Fruit fly (Drosophila melanogaster) whole organism, embryonic: Measurements from ENCODE around the gene Rtca.

ENCODE experiments used
- Bdp1 ChIP-seq: fragments of 200-800 bp; sonication (Bioruptor generic); optimal IDR thresholded peaks from 3 replicates; lab custom pipeline; 2016; ENCODE audit warnings: missing biosample characterization, missing genetic modification characterization
- BtbVII ChIP-seq: fragments of 200-800 bp; sonication (Bioruptor generic); optimal IDR thresholded peaks from 3 replicates; lab custom pipeline; 2017; ENCODE audit warnings: missing biosample characterization, mild to moderate bottlenecking, missing genetic modification characterization
- CG11093 ChIP-seq: fragments of 200-800 bp; sonication (Bioruptor generic); IDR thresholded peaks from 3 replicates; pipeline ENCODE4 v1.3.6; 2022; ENCODE audit warnings: missing biosample characterization, missing genetic modification characterization
- CG12744 ChIP-seq: fragments of 200-800 bp; sonication (Bioruptor generic); optimal IDR thresholded peaks from 2 replicates; lab custom pipeline; 2016; ENCODE audit warnings: missing biosample characterization, missing genetic modification characterization
- CG12769 ChIP-seq: fragments of 200-800 bp; sonication (Bioruptor generic); optimal IDR thresholded peaks from 2 replicates; lab custom pipeline; 2019; ENCODE audit warnings: missing biosample characterization, mild to moderate bottlenecking, missing genetic modification characterization, moderate library complexity
- CG17359 ChIP-seq: fragments of 200-800 bp; sonication (Bioruptor generic); optimal IDR thresholded peaks from 3 replicates; lab custom pipeline; 2018; ENCODE audit warnings: missing biosample characterization, mild to moderate bottlenecking, missing genetic modification characterization, moderate library complexity
- CG1832 ChIP-seq: fragments of 200-800 bp; sonication (Bioruptor generic); optimal IDR thresholded peaks from 2 replicates; lab custom pipeline; 2017; ENCODE audit warnings: missing biosample characterization, mild to moderate bottlenecking, missing genetic modification characterization, inconsistent platforms
- CG18619 ChIP-seq: fragments of 200-800 bp; sonication (Bioruptor generic); optimal IDR thresholded peaks from 3 replicates; lab custom pipeline; 2017; ENCODE audit warnings: missing biosample characterization, mild to moderate bottlenecking, missing genetic modification characterization
- CG2202 ChIP-seq: fragments of 200-800 bp; sonication (Bioruptor generic); optimal IDR thresholded peaks from 2 replicates; lab custom pipeline; 2018; ENCODE audit warnings: missing biosample characterization, mild to moderate bottlenecking, missing genetic modification characterization
- CG30431 ChIP-seq: fragments of 200-800 bp; sonication (Bioruptor generic); optimal IDR thresholded peaks from 2 replicates; lab custom pipeline; 2017; ENCODE audit warnings: missing biosample characterization, missing genetic modification characterization
- CG3065 ChIP-seq: fragments of 200-800 bp; sonication (Bioruptor generic); optimal IDR thresholded peaks from 2 replicates; lab custom pipeline; 2016; ENCODE audit warnings: missing biosample characterization, missing genetic modification characterization
- CG31441 ChIP-seq: fragments of 200-800 bp; sonication (Bioruptor generic); IDR thresholded peaks from 2 replicates; pipeline ENCODE4 v1.3.6; 2022; ENCODE audit warnings: missing biosample characterization, missing genetic modification characterization
- CG3995 ChIP-seq: fragments of 200-800 bp; sonication (Bioruptor generic); optimal IDR thresholded peaks from 3 replicates; lab custom pipeline; 2016; ENCODE audit warnings: missing biosample characterization, missing genetic modification characterization
- CG42726 ChIP-seq: fragments of 200-800 bp; sonication (Bioruptor generic); IDR thresholded peaks from 2 replicates; pipeline ENCODE4 v1.3.6; 2022; ENCODE audit warnings: missing biosample characterization, missing genetic modification characterization; ENCODE audit not compliant: partially characterized antibody
- CG5180 ChIP-seq: fragments of 200-800 bp; sonication (Bioruptor generic); optimal IDR thresholded peaks from 3 replicates; lab custom pipeline; 2017; ENCODE audit warnings: missing biosample characterization, missing genetic modification characterization, mild to moderate bottlenecking, moderate library complexity, missing genetic modification reagents
- CG7372 ChIP-seq: fragments of 200-800 bp; sonication (Bioruptor generic); IDR thresholded peaks from 2 replicates; pipeline ENCODE4 v1.3.6; 2022; ENCODE audit warnings: missing biosample characterization, missing genetic modification characterization
- CG7786 ChIP-seq: fragments of 200-800 bp; sonication (Bioruptor generic); optimal IDR thresholded peaks from 2 replicates; lab custom pipeline; 2016; ENCODE audit warnings: missing biosample characterization, missing genetic modification characterization
- CG8765 ChIP-seq: fragments of 200-800 bp; sonication (Bioruptor generic); IDR thresholded peaks from 2 replicates; pipeline ENCODE4 v1.3.6; 2022; ENCODE audit warnings: missing biosample characterization, missing genetic modification characterization
- CG9727 ChIP-seq: fragments of 200-800 bp; sonication (Bioruptor generic); optimal IDR thresholded peaks from 3 replicates; lab custom pipeline; 2017; ENCODE audit warnings: missing biosample characterization, mild to moderate bottlenecking, missing genetic modification characterization
- D ChIP-seq, 2 experiments: fragments of 200-800 bp in 1 of 2; fragments of >200 bp in 1 of 2; sonication (Bioruptor generic) in 1 of 2; optimal IDR thresholded peaks; 2 replicates in 1 of 2; 3 replicates in 1 of 2; lab custom pipeline; 2017; ENCODE audit warnings: mild to moderate bottlenecking in 1 of 2, missing biosample characterization in 1 of 2, missing genetic modification characterization in 1 of 2, missing genetic modification reagents in 1 of 2
- Drgx ChIP-seq: fragments of 200-800 bp; sonication (Bioruptor generic); IDR thresholded peaks from 2 replicates; pipeline ENCODE4 v1.3.6; 2022; ENCODE audit warnings: missing biosample characterization, missing genetic modification characterization
- Elba2 ChIP-seq: fragments of 200-800 bp; sonication (Bioruptor generic); optimal IDR thresholded peaks from 3 replicates; lab custom pipeline; 2016; ENCODE audit warnings: missing biosample characterization, missing genetic modification characterization
- Hey ChIP-seq: fragments of 200-800 bp; sonication (Bioruptor generic); optimal IDR thresholded peaks from 3 replicates; lab custom pipeline; 2018; ENCODE audit warnings: missing biosample characterization, mild to moderate bottlenecking, missing genetic modification characterization
- Hr51 ChIP-seq, 2 experiments: fragments of 200-800 bp; sonication (Bioruptor generic); optimal IDR thresholded peaks; 2 replicates in 1 of 2; 3 replicates in 1 of 2; lab custom pipeline; 2016 to 2018; ENCODE audit warnings: missing biosample characterization in 2 of 2, missing genetic modification characterization in 2 of 2, mild to moderate bottlenecking in 1 of 2, moderate library complexity in 1 of 2
- Lhr ChIP-seq: fragments of 200-800 bp; sonication (Bioruptor generic); optimal IDR thresholded peaks from 3 replicates; lab custom pipeline; 2017; ENCODE audit warnings: mild to moderate bottlenecking, missing biosample characterization, missing genetic modification reagents, missing genetic modification characterization
- Lpt ChIP-seq: fragments of >200 bp; optimal IDR thresholded peaks from 2 replicates; lab custom pipeline; 2018; ENCODE audit warnings: missing biosample characterization, missing genetic modification characterization
- Mrtf ChIP-seq: fragments of 200-800 bp; sonication (Bioruptor generic); IDR thresholded peaks from 3 replicates; pipeline ENCODE4 v1.3.6; 2022; ENCODE audit warnings: missing biosample characterization, missing genetic modification characterization
- NfI ChIP-seq: fragments of 200-800 bp; sonication (Bioruptor generic); optimal IDR thresholded peaks from 3 replicates; lab custom pipeline; 2018; ENCODE audit warnings: missing biosample characterization, mild to moderate bottlenecking, missing genetic modification characterization, moderate library complexity
- Ptx1 ChIP-seq: fragments of 200-800 bp; sonication (Bioruptor generic); IDR thresholded peaks from 2 replicates; pipeline ENCODE4 v1.3.6; 2022; ENCODE audit warnings: missing biosample characterization, missing genetic modification characterization
- Side ChIP-seq: fragments of 200-800 bp; sonication (Bioruptor generic); optimal IDR thresholded peaks from 2 replicates; lab custom pipeline; 2016; ENCODE audit warnings: missing biosample characterization, missing genetic modification characterization
- YL-1 ChIP-seq: fragments of 200-800 bp; sonication (Bioruptor generic); optimal IDR thresholded peaks from 3 replicates; lab custom pipeline; 2017; ENCODE audit warnings: missing biosample characterization, mild to moderate bottlenecking, missing genetic modification characterization
- ase ChIP-seq: fragments of 200-800 bp; sonication (Bioruptor generic); IDR thresholded peaks from 3 replicates; pipeline ENCODE4 v1.3.6; 2022; ENCODE audit warnings: missing biosample characterization, missing genetic modification characterization
- cas ChIP-seq: fragments of 200-800 bp; sonication (Bioruptor generic); IDR thresholded peaks from 2 replicates; pipeline ENCODE4 v1.3.6; 2022; ENCODE audit warnings: missing biosample characterization, missing genetic modification characterization
- dysf ChIP-seq: fragments of 200-800 bp; sonication (Bioruptor generic); IDR thresholded peaks from 3 replicates; pipeline ENCODE4 v1.3.6; 2022; ENCODE audit warnings: missing biosample characterization, missing genetic modification characterization
- ewg ChIP-seq: fragments of 200-800 bp; sonication (Bioruptor generic); optimal IDR thresholded peaks from 3 replicates; lab custom pipeline; 2017; ENCODE audit warnings: mild to moderate bottlenecking, missing biosample characterization, missing genetic modification reagents, missing genetic modification characterization
- gce ChIP-seq: fragments of 200-800 bp; sonication (Bioruptor generic); IDR thresholded peaks from 3 replicates; pipeline ENCODE4 v1.3.6; 2022; ENCODE audit warnings: missing biosample characterization, missing genetic modification characterization
- gcm ChIP-seq: fragments of 200-800 bp; sonication (Bioruptor generic); optimal IDR thresholded peaks from 2 replicates; lab custom pipeline; 2019; ENCODE audit warnings: missing biosample characterization, mild to moderate bottlenecking, missing genetic modification characterization, moderate library complexity
- inv ChIP-seq: fragments of 200-800 bp; sonication (Bioruptor generic); IDR thresholded peaks from 2 replicates; pipeline ENCODE4 v1.3.6; 2022; ENCODE audit warnings: missing biosample characterization, missing genetic modification characterization; ENCODE audit not compliant: partially characterized antibody
- maf-S ChIP-seq: fragments of 200-800 bp; sonication (Bioruptor generic); optimal IDR thresholded peaks from 2 replicates; lab custom pipeline; 2016; ENCODE audit warnings: missing biosample characterization, missing genetic modification characterization
- org-1 ChIP-seq: fragments of 200-800 bp; sonication (Bioruptor generic); optimal IDR thresholded peaks from 2 replicates; lab custom pipeline; 2017; ENCODE audit warnings: missing biosample characterization, missing genetic modification characterization
- p53 ChIP-seq: fragments of 200-800 bp; sonication (Bioruptor generic); optimal IDR thresholded peaks from 2 replicates; lab custom pipeline; 2016; ENCODE audit warnings: missing biosample characterization, missing genetic modification characterization
- pzg ChIP-seq: fragments of 200-800 bp; sonication (Bioruptor generic); optimal IDR thresholded peaks from 3 replicates; lab custom pipeline; 2018; ENCODE audit warnings: missing biosample characterization, mild to moderate bottlenecking, missing genetic modification characterization, moderate library complexity
- salm ChIP-seq: fragments of 200-800 bp; sonication (Bioruptor generic); optimal IDR thresholded peaks from 2 replicates; lab custom pipeline; 2018; ENCODE audit warnings: missing biosample characterization, mild to moderate bottlenecking, missing genetic modification characterization
- seq ChIP-seq: fragments of 200-800 bp; sonication (Bioruptor generic); IDR thresholded peaks from 2 replicates; pipeline ENCODE4 v1.3.6; 2022; ENCODE audit warnings: missing biosample characterization, missing genetic modification characterization
- ssp ChIP-seq: fragments of 200-800 bp; sonication (Bioruptor generic); IDR thresholded peaks from 2 replicates; pipeline ENCODE4 v1.3.6; 2022; ENCODE audit warnings: missing biosample characterization, missing genetic modification characterization
- tll ChIP-seq, 2 experiments: fragments of 200-800 bp in 1 of 2; fragments of >200 bp in 1 of 2; sonication (Bioruptor generic) in 1 of 2; optimal IDR thresholded peaks; 2 replicates each; lab custom pipeline; 2017 to 2019; ENCODE audit warnings: missing biosample characterization in 2 of 2, missing genetic modification characterization in 2 of 2, mild to moderate bottlenecking in 1 of 2, moderate library complexity in 1 of 2
- ttk ChIP-seq: fragments of 200-800 bp; sonication (Bioruptor generic); IDR thresholded peaks from 2 replicates; pipeline ENCODE4 v2.1.2; 2022; ENCODE audit warnings: missing biosample characterization, missing genetic modification characterization
- twi ChIP-seq: fragments of 200-800 bp; optimal IDR thresholded peaks from 2 replicates; lab custom pipeline; 2019; ENCODE audit warnings: missing biosample characterization, mild to moderate bottlenecking, missing genetic modification characterization, moderate library complexity
- unpg ChIP-seq: fragments of 200-800 bp; sonication (Bioruptor generic); optimal IDR thresholded peaks from 3 replicates; lab custom pipeline; 2018; ENCODE audit warnings: missing biosample characterization, mild to moderate bottlenecking, missing genetic modification characterization, moderate library complexity
- zen ChIP-seq: fragments of 200-800 bp; sonication (Bioruptor generic); optimal IDR thresholded peaks from 3 replicates; lab custom pipeline; 2018; ENCODE audit warnings: missing biosample characterization, mild to moderate bottlenecking, missing genetic modification characterization, moderate library complexity

The Rtca gene

DNA sequence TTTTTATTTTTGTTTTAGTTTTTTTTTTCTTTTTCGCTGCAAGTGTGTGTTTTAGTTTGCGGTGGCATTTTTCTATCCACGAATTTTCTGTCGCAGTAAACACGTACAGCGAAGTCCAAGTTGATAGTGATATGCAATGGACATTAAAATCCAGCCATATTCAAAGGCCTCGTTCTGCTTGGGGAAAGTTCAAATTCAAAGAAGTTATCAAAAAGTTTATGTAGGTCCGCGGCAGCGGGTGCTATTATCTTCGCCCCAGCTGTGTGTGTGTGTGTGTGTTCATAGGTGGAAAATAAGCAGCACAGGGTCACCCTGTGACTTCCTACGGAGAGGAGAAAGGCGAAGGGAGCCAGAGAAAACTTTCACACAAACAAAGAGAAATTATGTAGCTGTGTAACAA, 15.3 kb downstream of the Rtca start (continued):
- peak; percentile 12 for TF ChIP-seq CG5180 (GFP tag; lab: Kevin White, UChicago)
- TF ChIP-seq gcm (GFP tag; lab: Kevin White, UChicago): peak; percentile 21
- peak; percentile 56; the same call in 1 of the 2 replicates for TF ChIP-seq CG31441 (GFP tag; lab: Robert Waterston, UW)
- TF ChIP-seq tll (GFP tag; optimal IDR thresholded peaks at IDR 0.05; lab: Kevin White, UChicago): no peak
- TF ChIP-seq dysf (GFP tag; lab: Robert Waterston, UW): peak; percentile 62
- TF ChIP-seq Drgx (GFP tag; lab: Robert Waterston, UW): peak; percentile 86
- TF ChIP-seq Side (GFP tag; lab: Kevin White, UChicago): peak; percentile 22
- TF ChIP-seq Lhr (GFP tag; lab: Kevin White, UChicago): peak; percentile 4
- no peak for TF ChIP-seq zen (tag; lab: Kevin White, UChicago)
- TF ChIP-seq cas (GFP tag; lab: Robert Waterston, UW): no peak
- TF ChIP-seq CG42726 (GFP tag; lab: Robert Waterston, UW): no peak
- TF ChIP-seq CG1832 (GFP tag; lab: Kevin White, UChicago): no peak
- peak; percentile 8 for TF ChIP-seq twi (tag; lab: Kevin White, UChicago)
- TF ChIP-seq org-1 (GFP tag; lab: Kevin White, UChicago): peak; percentile 54
- peak; percentile 68 for TF ChIP-seq NfI (GFP tag; lab: Kevin White, UChicago)
- TF ChIP-seq pzg: no peak
- no peak for TF ChIP-seq CG3065 (GFP tag; lab: Kevin White, UChicago)
- TF ChIP-seq Ptx1 (GFP tag; lab: Robert Waterston, UW): peak; percentile 70
- TF ChIP-seq ewg (GFP tag; lab: Kevin White, UChicago): peak; percentile 55
- no peak for TF ChIP-seq YL-1 (GFP tag; lab: Kevin White, UChicago)
- no peak for TF ChIP-seq Hey (tag; lab: Kevin White, UChicago)
- TF ChIP-seq CG7372 (GFP tag; lab: Robert Waterston, UW): no peak
- TF ChIP-seq seq (GFP tag; lab: Robert Waterston, UW): peak; percentile 75
- peak; percentile 63; the same call in 1 of the 3 replicates for TF ChIP-seq ase (GFP tag; lab: Robert Waterston, UW)
- peak; percentile 67 for TF ChIP-seq CG12769
- TF ChIP-seq ssp (GFP tag; lab: Robert Waterston, UW): peak; percentile 49
- no peak for TF ChIP-seq inv (GFP tag; lab: Robert Waterston, UW)
- TF ChIP-seq CG11093 (GFP tag; lab: Robert Waterston, UW): peak; percentile 47; the same call in 2 of the 3 replicates
- TF ChIP-seq Elba2: no peak
- no peak for TF ChIP-seq Bdp1
- no peak for TF ChIP-seq Lpt
- TF ChIP-seq CG2202 (tag; lab: Kevin White, UChicago): no peak
- no peak for TF ChIP-seq maf-S (GFP tag; lab: Kevin White, UChicago)
- peak; percentile 46 for TF ChIP-seq salm (tag; lab: Kevin White, UChicago)
- no peak for TF ChIP-seq p53 (GFP tag; lab: Kevin White, UChicago)
- TF ChIP-seq Hr51 (GFP tag; optimal IDR thresholded peaks at IDR 0.05; lab: Kevin White, UChicago): peak in 1 of 2 experiments; percentile 71
- TF ChIP-seq BtbVII: no peak
- no peak for TF ChIP-seq CG8765 (GFP tag; lab: Robert Waterston, UW)
- TF ChIP-seq gce (GFP tag; lab: Robert Waterston, UW): peak; percentile 64; the same call in 2 of the 3 replicates
- TF ChIP-seq CG18619 (GFP tag; lab: Kevin White, UChicago): peak; percentile 71
- TF ChIP-seq CG3995: no peak
- TF ChIP-seq CG30431 (GFP tag; lab: Kevin White, UChicago): peak; percentile 36
- TF ChIP-seq CG9727 (GFP tag; lab: Kevin White, UChicago): peak; percentile 19
- TF ChIP-seq CG17359: peak; percentile 56
- TF ChIP-seq unpg (GFP tag; lab: Kevin White, UChicago): peak; percentile 60
- TF ChIP-seq CG12744 (GFP tag; lab: Kevin White, UChicago): no peak
- TF ChIP-seq D (optimal IDR thresholded peaks at IDR 0.05; lab: Kevin White, UChicago): no peak
- TF ChIP-seq D (GFP tag; optimal IDR thresholded peaks at IDR 0.05; lab: Kevin White, UChicago): peak; percentile 44
- TF ChIP-seq CG7786 (GFP tag; lab: Kevin White, UChicago): peak; percentile 38
- TF ChIP-seq ttk (GFP tag; lab: Robert Waterston, UW): peak; percentile 36
- peak; percentile 44; the same call in 2 of the 3 replicates for TF ChIP-seq Mrtf (GFP tag; lab: Robert Waterston, UW)
